Worm (Caenorhabditis elegans): ENCODE results near the gene pxn-1.

Gene pxn-1

DNA sequence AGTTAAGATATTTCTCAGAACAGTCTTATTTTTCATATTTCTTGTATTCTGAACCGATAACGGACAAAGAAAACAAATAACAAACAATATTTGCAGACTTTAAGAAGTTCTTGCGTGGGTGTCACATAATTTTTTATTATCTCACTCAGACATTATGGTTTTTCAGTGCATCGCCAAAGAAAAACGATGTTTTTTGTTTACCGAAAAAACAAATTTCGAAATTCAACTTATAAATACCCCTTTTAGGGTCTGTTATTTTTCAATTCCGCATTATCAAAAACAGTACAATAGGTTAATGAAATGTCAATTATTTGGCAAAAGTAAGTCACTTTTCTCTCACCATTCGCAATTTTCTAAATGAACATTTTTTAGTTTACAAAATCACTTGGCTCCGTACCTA is 42.3 kb downstream of the pxn-1 start, which contains the start of gene otpl-4:
TSS of gene otpl-4 (plus strand) at position 301 of the 400 bp plus-strand sequence.
- no peak for TF ChIP-seq F49E8.2 (tag; optimal IDR thresholded peaks at IDR 0.05; ENCODE audit: insufficient read depth)
- TF ChIP-seq ceh-100 (GFP tag; IDR thresholded peaks at IDR 0.05) = no peak
- TF ChIP-seq T07F8.4 (tag; optimal IDR thresholded peaks at IDR 0.05) = no peak
- no peak for TF ChIP-seq F10E7.11 (tag; optimal IDR thresholded peaks at IDR 0.05)
- TF ChIP-seq F52B5.7 (tag; optimal IDR thresholded peaks at IDR 0.05) = no peak
- TF ChIP-seq madf-8 (GFP tag; conservative IDR thresholded peaks at IDR 0.05) = no peak
- TF ChIP-seq D2030.7 (GFP tag; IDR thresholded peaks at IDR 0.05) = no peak
- no peak for TF ChIP-seq K11D2.4 (GFP tag; IDR thresholded peaks at IDR 0.05)
- no peak for TF ChIP-seq mes-4 (tag; optimal IDR thresholded peaks at IDR 0.05)
- no peak for TF ChIP-seq nfya-2 (GFP tag; IDR thresholded peaks at IDR 0.05)
- TF ChIP-seq bed-2 (GFP tag; IDR thresholded peaks at IDR 0.05) = no peak
- no peak for TF ChIP-seq bed-1 (GFP tag; IDR thresholded peaks at IDR 0.05)
- no peak for TF ChIP-seq hlh-26 (GFP tag; conservative IDR thresholded peaks at IDR 0.05)
- TF ChIP-seq dox-1 (GFP tag; IDR thresholded peaks at IDR 0.05) = no peak
- no peak for TF ChIP-seq Y53G8AR.9 (GFP tag; conservative IDR thresholded peaks at IDR 0.05)
- TF ChIP-seq Y56A3A.18 (GFP tag; IDR thresholded peaks at IDR 0.05) = no peak

- no peak for TF ChIP-seq aptf-2 (GFP tag; conservative IDR thresholded peaks at IDR 0.05)
- no peak for TF ChIP-seq C17E4.6 (GFP tag; IDR thresholded peaks at IDR 0.05)
- TF ChIP-seq egrh-3 (GFP tag; IDR thresholded peaks at IDR 0.05) = peak; percentile 69; the same call in 1 of the 2 replicates
- TF ChIP-seq hsf-1 (GFP tag; IDR thresholded peaks at IDR 0.05) = no peak
- no peak for TF ChIP-seq lin-26 (GFP tag; IDR thresholded peaks at IDR 0.05)
- peak; percentile 84 for TF ChIP-seq zfh-2 (GFP tag; conservative IDR thresholded peaks at IDR 0.05)
- TF ChIP-seq ceh-100 (GFP tag; IDR thresholded peaks at IDR 0.05) = no peak
- TF ChIP-seq Y67H2A.10 (GFP tag; conservative IDR thresholded peaks at IDR 0.05) = no peak
- no peak for TF ChIP-seq attf-3 (GFP tag; conservative IDR thresholded peaks at IDR 0.05)
- no peak for TF ChIP-seq aptf-3 (GFP tag; IDR thresholded peaks at IDR 0.05)
- TF ChIP-seq sea-2 (GFP tag; IDR thresholded peaks at IDR 0.05) = no peak
- TF ChIP-seq F57A8.1 (GFP tag; optimal IDR thresholded peaks at IDR 0.05) = peak; percentile 11
- TF ChIP-seq F57C9.4 (tag; optimal IDR thresholded peaks at IDR 0.05) = no peak
- no peak for TF ChIP-seq ceh-79 (tag; optimal IDR thresholded peaks at IDR 0.05)
- TF ChIP-seq pbrm-1 (GFP tag; IDR thresholded peaks at IDR 0.05) = no peak
- no peak for TF ChIP-seq somi-1 (GFP tag; optimal IDR thresholded peaks at IDR 0.05)
- no peak for TF ChIP-seq zim-3 (tag; optimal IDR thresholded peaks at IDR 0.05)
- TF ChIP-seq ets-4 (GFP tag; optimal IDR thresholded peaks at IDR 0.05) = no peak
- no peak for TF ChIP-seq ceh-58 (GFP tag; IDR thresholded peaks at IDR 0.05)
- no peak for TF ChIP-seq madf-8 (GFP tag; conservative IDR thresholded peaks at IDR 0.05)
- TF ChIP-seq hrde-1 (tag; optimal IDR thresholded peaks at IDR 0.05; ENCODE audit: borderline replicate concordance) = no peak
Measured at ce11 chrV:8545531-8546224, 51.0 kb downstream of the pxn-1 start, which contains the start of the genes slc-17.8 and asns-1. slc-17.8 (minus strand) TSS chrV:8545581. asns-1 (plus strand) TSS chrV:8546174.

- TF ChIP-seq mxl-1 (tag; optimal IDR thresholded peaks at IDR 0.05) = no peak
- no peak for TF ChIP-seq gei-17 (GFP tag; optimal IDR thresholded peaks at IDR 0.05)
- TF ChIP-seq mes-4 (tag; optimal IDR thresholded peaks at IDR 0.05) = no peak
- TF ChIP-seq nhr-80 (tag; optimal IDR thresholded peaks at IDR 0.05) = no peak
- TF ChIP-seq ceh-91 (GFP tag; IDR thresholded peaks at IDR 0.05) = no peak
- TF ChIP-seq ets-4 (GFP tag; optimal IDR thresholded peaks at IDR 0.05) = no peak
- TF ChIP-seq nhr-120 (GFP tag; IDR thresholded peaks at IDR 0.05) = no peak
- no peak for TF ChIP-seq nhr-90 (tag; optimal IDR thresholded peaks at IDR 0.05)
- TF ChIP-seq dpl-1 (GFP tag; optimal IDR thresholded peaks at IDR 0.05) = no peak
- no peak for TF ChIP-seq Y53G8AR.9 (GFP tag; conservative IDR thresholded peaks at IDR 0.05)
- TF ChIP-seq egrh-3 (GFP tag; IDR thresholded peaks at IDR 0.05) = no peak
- no peak for TF ChIP-seq sptf-2 (GFP tag; optimal IDR thresholded peaks at IDR 0.05)
- TF ChIP-seq B0336.3 (GFP tag; IDR thresholded peaks at IDR 0.05) = no peak
- TF ChIP-seq Y53F4B.3 (GFP tag; IDR thresholded peaks at IDR 0.05) = no peak
- TF ChIP-seq let-526 (GFP tag; IDR thresholded peaks at IDR 0.05) = no peak
- TF ChIP-seq atf-7 (tag; optimal IDR thresholded peaks at IDR 0.05) = no peak
Measured at ce11 chrV:8548989-8549388, 54.3 kb downstream of the pxn-1 start, which contains the start of gene stdh-4. stdh-4 (plus strand) TSS chrV:8549289.
